Worm (Caenorhabditis elegans): ENCODE results near the gene C50E10.2.

The C50E10.2 gene

ce11 chrII:12268857-12269256 lies 40.7 kb downstream of the C50E10.2 start:
- no peak for TF ChIP-seq ref-1 (GFP tag; conservative IDR thresholded peaks at IDR 0.05)
- no peak for TF ChIP-seq med-1 (GFP tag; optimal IDR thresholded peaks at IDR 0.05; ENCODE audit: insufficient read depth)
- TF ChIP-seq ztf-29 (GFP tag; IDR thresholded peaks at IDR 0.05): no peak
- TF ChIP-seq T22C8.4 (GFP tag; IDR thresholded peaks at IDR 0.05): no peak
- TF ChIP-seq klf-2 (GFP tag; conservative IDR thresholded peaks at IDR 0.05): no peak
- no peak for TF ChIP-seq flt-1 (GFP tag; IDR thresholded peaks at IDR 0.05)
- TF ChIP-seq ztf-23 (GFP tag; IDR thresholded peaks at IDR 0.05): no peak
- no peak for TF ChIP-seq cog-1 (tag; optimal IDR thresholded peaks at IDR 0.05)
- no peak for TF ChIP-seq tab-1 (GFP tag; IDR thresholded peaks at IDR 0.05)

- TF ChIP-seq ref-1 (GFP tag; conservative IDR thresholded peaks at IDR 0.05): no peak
- no peak for TF ChIP-seq med-1 (GFP tag; optimal IDR thresholded peaks at IDR 0.05; ENCODE audit: insufficient read depth)
Measured at ce11 chrII:12266797-12267196, 42.7 kb downstream of the C50E10.2 start.

ce11 chrII:12266145-12266544 lies 43.4 kb downstream of the C50E10.2 start, which contains the start of gene tric-1B.1:
Gene tric-1B.1, minus strand, starts transcription at chrII:12266245.
- TF ChIP-seq cog-1 (tag; optimal IDR thresholded peaks at IDR 0.05) (no peak), ref-1 (GFP tag; conservative IDR thresholded peaks at IDR 0.05) (no peak), T22C8.4 (GFP tag; IDR thresholded peaks at IDR 0.05) (no peak), med-1 (GFP tag; optimal IDR thresholded peaks at IDR 0.05; ENCODE audit: insufficient read depth) (no peak), flt-1 (GFP tag; IDR thresholded peaks at IDR 0.05) (no peak), ztf-29 (GFP tag; IDR thresholded peaks at IDR 0.05) (no peak), klf-2 (GFP tag; conservative IDR thresholded peaks at IDR 0.05) (no peak), ztf-23 (GFP tag; IDR thresholded peaks at IDR 0.05) (no peak), tab-1 (GFP tag; IDR thresholded peaks at IDR 0.05) (no peak)

ce11 chrII:12264847-12265246 lies 44.7 kb downstream of the C50E10.2 start:
- TF ChIP-seq med-1 (GFP tag; optimal IDR thresholded peaks at IDR 0.05; ENCODE audit: insufficient read depth) (no peak), ztf-23 (GFP tag; IDR thresholded peaks at IDR 0.05) (no peak), flt-1 (GFP tag; IDR thresholded peaks at IDR 0.05) (no peak), ztf-29 (GFP tag; IDR thresholded peaks at IDR 0.05) (no peak), klf-2 (GFP tag; conservative IDR thresholded peaks at IDR 0.05) (no peak)

ce11 chrII:12263971-12264554 lies 45.5 kb downstream of the C50E10.2 start, which contains the start of gene faxc-1:
Gene faxc-1, plus strand, starts transcription at chrII:12264192.
- TF ChIP-seq T22C8.4 (GFP tag; IDR thresholded peaks at IDR 0.05): no peak
- TF ChIP-seq med-1 (GFP tag; optimal IDR thresholded peaks at IDR 0.05; ENCODE audit: insufficient read depth): no peak
- no peak for TF ChIP-seq ref-1 (GFP tag; conservative IDR thresholded peaks at IDR 0.05)
- TF ChIP-seq flt-1 (GFP tag; IDR thresholded peaks at IDR 0.05): no peak
- no peak for TF ChIP-seq ztf-29 (GFP tag; IDR thresholded peaks at IDR 0.05)
- TF ChIP-seq cog-1 (tag; optimal IDR thresholded peaks at IDR 0.05): no peak
- no peak for TF ChIP-seq ztf-23 (GFP tag; IDR thresholded peaks at IDR 0.05)
- no peak for TF ChIP-seq tab-1 (GFP tag; IDR thresholded peaks at IDR 0.05)
- no peak for TF ChIP-seq klf-2 (GFP tag; conservative IDR thresholded peaks at IDR 0.05)

- no peak for TF ChIP-seq tab-1 (GFP tag; IDR thresholded peaks at IDR 0.05)
- TF ChIP-seq klf-2 (GFP tag; conservative IDR thresholded peaks at IDR 0.05): no peak
- TF ChIP-seq flt-1 (GFP tag; IDR thresholded peaks at IDR 0.05): no peak; the same call in 1 of the 2 replicates
- TF ChIP-seq ztf-29 (GFP tag; IDR thresholded peaks at IDR 0.05): no peak
- no peak for TF ChIP-seq cog-1 (tag; optimal IDR thresholded peaks at IDR 0.05)
- TF ChIP-seq ztf-23 (GFP tag; IDR thresholded peaks at IDR 0.05): no peak
- TF ChIP-seq T22C8.4 (GFP tag; IDR thresholded peaks at IDR 0.05): no peak
- no peak for TF ChIP-seq med-1 (GFP tag; optimal IDR thresholded peaks at IDR 0.05; ENCODE audit: insufficient read depth)
Measured at ce11 chrII:12262567-12262966, 46.9 kb downstream of the C50E10.2 start.

ce11 chrII:12261147-12261821 lies 48.2 kb downstream of the C50E10.2 start:
- no peak for TF ChIP-seq cog-1 (tag; optimal IDR thresholded peaks at IDR 0.05)
- no peak for TF ChIP-seq T22C8.4 (GFP tag; IDR thresholded peaks at IDR 0.05)
- TF ChIP-seq ztf-23 (GFP tag; IDR thresholded peaks at IDR 0.05): no peak
- no peak for TF ChIP-seq ref-1 (GFP tag; conservative IDR thresholded peaks at IDR 0.05)
- no peak for TF ChIP-seq med-1 (GFP tag; optimal IDR thresholded peaks at IDR 0.05; ENCODE audit: insufficient read depth)
- TF ChIP-seq klf-2 (GFP tag; conservative IDR thresholded peaks at IDR 0.05): no peak

ce11 chrII:12260538-12260937 lies 49.0 kb downstream of the C50E10.2 start:
- no peak for TF ChIP-seq med-1 (GFP tag; optimal IDR thresholded peaks at IDR 0.05; ENCODE audit: insufficient read depth)

- 0 out of 2 replicates have a peak, but pooled peaks have one; percentile 8 for TF ChIP-seq T22C8.4 (GFP tag; IDR thresholded peaks at IDR 0.05)
- no peak for TF ChIP-seq cog-1 (tag; optimal IDR thresholded peaks at IDR 0.05)
Measured at ce11 chrII:12257095-12257494, 52.4 kb downstream of the C50E10.2 start.

ce11 chrII:12256528-12256927 lies 53.0 kb downstream of the C50E10.2 start, which contains the start of gene parn-2:
Gene parn-2, minus strand, starts transcription at chrII:12256628.
- no peak for TF ChIP-seq flt-1 (GFP tag; IDR thresholded peaks at IDR 0.05)
- no peak for TF ChIP-seq ref-1 (GFP tag; conservative IDR thresholded peaks at IDR 0.05)
- TF ChIP-seq ztf-23 (GFP tag; IDR thresholded peaks at IDR 0.05): no peak
- no peak for TF ChIP-seq med-1 (GFP tag; optimal IDR thresholded peaks at IDR 0.05; ENCODE audit: insufficient read depth)
- TF ChIP-seq cog-1 (tag; optimal IDR thresholded peaks at IDR 0.05): no peak
- TF ChIP-seq tab-1 (GFP tag; IDR thresholded peaks at IDR 0.05): no peak
- no peak for TF ChIP-seq T22C8.4 (GFP tag; IDR thresholded peaks at IDR 0.05)
- TF ChIP-seq klf-2 (GFP tag; conservative IDR thresholded peaks at IDR 0.05): no peak
- TF ChIP-seq ztf-29 (GFP tag; IDR thresholded peaks at IDR 0.05): no peak

Measured in whole organism, midembryonic.